Worm (Caenorhabditis elegans) whole organism, L1 larva: ENCODE results near the gene swip-10.
A peak's percentile ranks its signal among the peaks of the same experiment; 100 is the strongest.

Experiments used
- C34B4.2 ChIP-seq: sonication (generic microtip); optimal IDR thresholded peaks from 2 replicates; lab custom pipeline; 2017; ENCODE audit warnings: mild to moderate bottlenecking, missing genetic modification characterization, missing compliant biosample characterization
- blmp-1 ChIP-seq: fragments of 150-350 bp; optimal IDR thresholded peaks from 2 replicates; lab custom pipeline; 2014; ENCODE audit warnings: missing biosample characterization, missing genetic modification characterization
- ceh-8 ChIP-seq: fragments of 200-800 bp; sonication (Bioruptor generic); optimal IDR thresholded peaks from 2 replicates; lab custom pipeline; 2018; ENCODE audit warnings: mild to moderate bottlenecking, missing genetic modification characterization, moderate library complexity, missing compliant biosample characterization
- ceh-82 ChIP-seq, 3 experiments: fragments of 150-350 bp in 1 of 3; sonication (generic microtip) in 2 of 3; optimal IDR thresholded peaks; 2 replicates each; lab custom pipeline; 2014 to 2017; ENCODE audit warnings: missing biosample characterization in 3 of 3, missing genetic modification characterization in 3 of 3
- ceh-90 ChIP-seq: sonication (generic microtip); optimal IDR thresholded peaks from 2 replicates; lab custom pipeline; 2016; ENCODE audit warnings: missing genetic modification characterization, missing compliant biosample characterization
- dpl-1 ChIP-seq, 3 experiments: fragments of 150-350 bp in 2 of 3; sonication (generic microtip) in 1 of 3; optimal IDR thresholded peaks; 2 replicates each; lab custom pipeline; 2014 to 2017; ENCODE audit warnings: missing biosample characterization in 3 of 3, missing genetic modification characterization in 3 of 3, missing genetic modification reagents in 3 of 3
- dsc-1 ChIP-seq: sonication (generic microtip); optimal IDR thresholded peaks from 2 replicates; lab custom pipeline; 2016; ENCODE audit warnings: mild to moderate bottlenecking, missing genetic modification characterization, missing compliant biosample characterization
- efl-1 ChIP-seq, 4 experiments: fragments of 150-350 bp; optimal IDR thresholded peaks in 3 of 4; peaks in 1 of 4; 1 replicate in 1 of 4; 2 replicates in 3 of 4; lab custom pipeline; 2014; ENCODE audit warnings: missing biosample characterization in 2 of 4, missing genetic modification characterization in 2 of 4, missing genetic modification reagents in 2 of 4
- efl-3 ChIP-seq: fragments of 200-800 bp; sonication (Bioruptor generic); optimal IDR thresholded peaks from 2 replicates; lab custom pipeline; 2018; ENCODE audit warnings: mild to moderate bottlenecking, missing genetic modification characterization, missing compliant biosample characterization
- egl-13 ChIP-seq: sonication (generic microtip); optimal IDR thresholded peaks from 2 replicates; lab custom pipeline; 2016; ENCODE audit warnings: missing genotype, missing genetic modification reagents, missing genetic modification characterization, missing compliant biosample characterization
- egl-27 ChIP-seq, 2 experiments: fragments of 150-350 bp in 1 of 2; sonication (generic microtip); optimal IDR thresholded peaks; 3 replicates each; lab custom pipeline; 2017 to 2018; ENCODE audit warnings: missing biosample characterization in 2 of 2, missing genetic modification characterization in 2 of 2, missing genetic modification reagents in 2 of 2
- elt-2 ChIP-seq: sonication (generic microtip); optimal IDR thresholded peaks from 2 replicates; lab custom pipeline; 2016; ENCODE audit warnings: missing genetic modification characterization, mild to moderate bottlenecking, inconsistent platforms, missing compliant biosample characterization, missing genetic modification reagents
- ets-5 ChIP-seq: fragments of 200-800 bp; sonication (Bioruptor generic); IDR thresholded peaks from 2 replicates; pipeline ENCODE4 v1.3.6; 2022; ENCODE audit warnings: missing genetic modification characterization, missing compliant biosample characterization
- fkh-10 ChIP-seq: sonication (generic microtip); optimal IDR thresholded peaks from 2 replicates; lab custom pipeline; 2017; ENCODE audit warnings: missing biosample characterization, missing genetic modification reagents, missing genetic modification characterization
- fkh-4 ChIP-seq: sonication (generic microtip); optimal IDR thresholded peaks from 2 replicates; lab custom pipeline; 2016; ENCODE audit warnings: missing compliant biosample characterization, missing genetic modification characterization, borderline replicate concordance
- fos-1 ChIP-seq: fragments of 150-350 bp; optimal IDR thresholded peaks from 2 replicates; lab custom pipeline; 2014; ENCODE audit warnings: missing biosample characterization, missing genetic modification characterization
- hpl-2 ChIP-seq: fragments of 150-350 bp; optimal IDR thresholded peaks from 2 replicates; lab custom pipeline; 2014; ENCODE audit warnings: missing biosample characterization, missing genetic modification reagents, missing genetic modification characterization
- irx-1 ChIP-seq: sonication (generic microtip); optimal IDR thresholded peaks from 2 replicates; lab custom pipeline; 2016; ENCODE audit warnings: missing genetic modification characterization, missing compliant biosample characterization
- isw-1 ChIP-seq: fragments of 200-800 bp; sonication (Bioruptor generic); IDR thresholded peaks from 2 replicates; pipeline ENCODE4 v1.3.6; 2022; ENCODE audit warnings: missing genetic modification characterization, missing compliant biosample characterization
- lin-14 ChIP-seq: fragments of 200-800 bp; sonication (Bioruptor generic); optimal IDR thresholded peaks from 2 replicates; lab custom pipeline; 2018; ENCODE audit warnings: mild to moderate bottlenecking, missing genetic modification characterization, moderate library complexity, missing compliant biosample characterization
- lin-15B ChIP-seq: fragments of 150-350 bp; sonication (generic microtip); optimal IDR thresholded peaks from 3 replicates; lab custom pipeline; 2014; ENCODE audit warnings: missing biosample characterization, missing genetic modification characterization
- lin-35 ChIP-seq, 2 experiments: fragments of 150-350 bp; optimal IDR thresholded peaks; 2 replicates each; lab custom pipeline; 2014; ENCODE audit warnings: missing biosample characterization in 2 of 2, missing genetic modification characterization in 2 of 2, missing genetic modification reagents in 2 of 2
- lir-3 ChIP-seq: sonication (generic microtip); optimal IDR thresholded peaks from 2 replicates; lab custom pipeline; 2016; ENCODE audit warnings: mild to moderate bottlenecking, missing genetic modification characterization, moderate library complexity, missing compliant biosample characterization; ENCODE audit not compliant: poor library complexity
- lsy-2 ChIP-seq, 2 experiments: fragments of 150-350 bp; optimal IDR thresholded peaks; 2 replicates each; lab custom pipeline; 2014; ENCODE audit warnings: missing biosample characterization in 2 of 2, missing genetic modification characterization in 2 of 2
- mab-9 ChIP-seq: fragments of 200-800 bp; sonication (Bioruptor generic); IDR thresholded peaks from 2 replicates; pipeline ENCODE4 v1.3.6; 2022; ENCODE audit warnings: missing genetic modification reagents, missing genetic modification characterization, missing compliant biosample characterization
- nhr-19 ChIP-seq: fragments of 200-800 bp; sonication (Bioruptor generic); conservative IDR thresholded peaks from 2 replicates; pipeline ENCODE4 v1.3.6; 2022; ENCODE audit warnings: missing genetic modification characterization, missing compliant biosample characterization
- nhr-71 ChIP-seq: sonication (generic microtip); optimal IDR thresholded peaks from 2 replicates; lab custom pipeline; 2016; ENCODE audit warnings: mild to moderate bottlenecking, missing genetic modification characterization, moderate library complexity, missing compliant biosample characterization
- nhr-76 ChIP-seq: sonication (generic microtip); optimal IDR thresholded peaks from 2 replicates; lab custom pipeline; 2017; ENCODE audit warnings: missing biosample characterization, missing genetic modification characterization
- nhr-84 ChIP-seq: sonication (generic microtip); optimal IDR thresholded peaks from 2 replicates; lab custom pipeline; 2017; ENCODE audit warnings: missing biosample characterization, missing genetic modification characterization
- nhr-85 ChIP-seq: sonication (generic microtip); peaks from one replicate; lab custom pipeline; 2016; ENCODE audit warnings: missing genetic modification characterization, inconsistent platforms, missing compliant biosample characterization
- nhr-90 ChIP-seq: sonication (generic microtip); optimal IDR thresholded peaks from 2 replicates; lab custom pipeline; 2016; ENCODE audit warnings: mild to moderate bottlenecking, missing genetic modification characterization, missing compliant biosample characterization; ENCODE audit not compliant: poor library complexity
- pag-3 ChIP-seq: sonication (generic microtip); optimal IDR thresholded peaks from 2 replicates; lab custom pipeline; 2017; ENCODE audit warnings: missing genetic modification characterization, mild to moderate bottlenecking, missing compliant biosample characterization, antibody characterized with exemption, borderline replicate concordance; ENCODE audit not compliant: insufficient read depth
- rnt-1 ChIP-seq: sonication (generic microtip); optimal IDR thresholded peaks from 2 replicates; lab custom pipeline; 2016; ENCODE audit warnings: mild to moderate bottlenecking, missing genetic modification characterization, moderate library complexity, missing compliant biosample characterization
- skn-1 ChIP-seq: fragments of 150-350 bp; optimal IDR thresholded peaks from 2 replicates; lab custom pipeline; 2014; ENCODE audit warnings: missing biosample characterization, missing genetic modification characterization
- snpc-4 ChIP-seq: fragments of 150-350 bp; optimal IDR thresholded peaks from 2 replicates; lab custom pipeline; 2014; ENCODE audit warnings: missing biosample characterization, missing genetic modification characterization
- sox-4 ChIP-seq: sonication (generic microtip); optimal IDR thresholded peaks from 2 replicates; lab custom pipeline; 2016; ENCODE audit warnings: missing genetic modification characterization, missing compliant biosample characterization
- sup-37 ChIP-seq: fragments of 200-800 bp; sonication (Bioruptor generic); optimal IDR thresholded peaks from 2 replicates; lab custom pipeline; 2018; ENCODE audit warnings: mild to moderate bottlenecking, missing genetic modification characterization, missing compliant biosample characterization
- tlp-1 ChIP-seq: fragments of 150-350 bp; optimal IDR thresholded peaks from 2 replicates; lab custom pipeline; 2014; ENCODE audit warnings: missing biosample characterization, missing genetic modification characterization
- unc-86 ChIP-seq: sonication (generic microtip); optimal IDR thresholded peaks from 2 replicates; lab custom pipeline; 2016; ENCODE audit warnings: missing genetic modification characterization, missing compliant biosample characterization
- unc-98 ChIP-seq: fragments of 200-800 bp; sonication (Bioruptor generic); IDR thresholded peaks from 2 replicates; pipeline ENCODE4 v1.3.6; 2022; ENCODE audit warnings: missing genetic modification characterization, missing compliant biosample characterization

swip-10 gene

DNA sequence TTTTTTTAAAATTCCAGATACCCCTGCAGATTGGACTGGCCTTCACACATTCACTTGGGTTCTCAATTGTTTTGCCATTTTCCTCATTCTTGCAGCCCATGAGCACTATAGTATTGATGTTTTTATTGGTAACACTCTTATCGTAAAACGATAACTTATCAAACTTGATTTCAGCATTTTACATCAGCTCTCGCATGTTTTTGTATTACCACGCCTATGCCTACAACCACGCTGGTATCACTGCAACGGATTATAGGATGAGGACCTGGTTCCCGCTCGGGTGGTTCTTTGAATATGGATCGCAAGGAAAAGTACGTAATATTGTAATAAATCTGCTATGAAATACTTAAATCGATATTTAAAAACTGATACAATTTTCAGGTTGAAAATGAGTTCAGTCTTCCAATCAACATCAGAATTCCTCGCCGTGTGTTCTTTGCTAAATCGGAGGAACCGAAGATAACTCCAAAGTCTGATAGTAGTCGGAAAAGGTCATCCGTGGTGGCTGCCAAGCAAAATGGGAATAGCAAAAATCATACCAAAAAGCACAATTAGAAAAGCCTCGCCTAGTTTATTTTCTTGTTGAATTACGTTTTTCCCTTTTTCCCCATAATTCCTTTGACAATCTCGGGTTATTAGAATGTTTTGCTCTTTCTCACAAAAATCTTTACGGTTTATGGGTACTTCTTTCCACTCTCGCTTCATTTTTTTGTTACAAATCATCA, 7.3 kb downstream of the swip-10 start:
- TF ChIP-seq unc-98 (GFP tag; lab: Robert Waterston, UW) (no peak), ets-5 (no peak), tlp-1 (tag; lab: Kevin White, UChicago) (no peak), lir-3 (tag; lab: Kevin White, UChicago) (no peak), egl-27 (tag; optimal IDR thresholded peaks at IDR 0.05; lab: Kevin White, UChicago) (no peak), pag-3 (tag; lab: Kevin White, UChicago) (no peak)

DNA sequence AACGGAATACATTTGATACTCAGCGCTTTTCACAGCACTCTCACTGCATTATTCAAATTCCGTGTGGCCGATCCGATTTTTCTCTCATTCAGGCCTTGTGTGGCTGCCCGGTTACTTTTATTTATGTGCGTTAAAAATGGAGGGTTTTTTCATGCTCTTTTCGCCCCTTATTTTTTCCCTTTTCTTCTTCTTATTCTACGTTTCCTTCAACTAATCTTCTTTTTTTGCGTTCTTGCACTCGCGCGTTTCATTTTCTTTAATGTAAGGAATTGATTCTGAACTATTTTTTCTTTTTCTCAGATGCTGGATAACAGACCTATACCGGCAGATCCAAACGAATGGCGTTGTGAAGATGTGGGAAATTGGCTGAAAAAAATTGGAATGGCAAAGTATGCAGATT, 9.4 kb downstream of the swip-10 start, which contains the start of gene F53B1.2:
F53B1.2 (plus strand) TSS at position 301 of the 400 bp plus-strand sequence.
- TF ChIP-seq lir-3 (tag; lab: Kevin White, UChicago): no peak
- no peak for TF ChIP-seq dpl-1 (GFP tag; optimal IDR thresholded peaks at IDR 0.05; lab: Kevin White, UChicago)
- TF ChIP-seq egl-27 (tag; optimal IDR thresholded peaks at IDR 0.05; lab: Kevin White, UChicago): no peak
- TF ChIP-seq fos-1 (tag; lab: Kevin White, UChicago): no peak
- TF ChIP-seq efl-3: no peak
- TF ChIP-seq ceh-8 (GFP tag; lab: Kevin White, UChicago): no peak
- TF ChIP-seq fkh-4 (tag; lab: Kevin White, UChicago): no peak
- TF ChIP-seq nhr-84 (tag; lab: Kevin White, UChicago): no peak
- TF ChIP-seq nhr-71 (tag; lab: Kevin White, UChicago): no peak
- TF ChIP-seq tlp-1 (tag; lab: Kevin White, UChicago): no peak
- no peak for TF ChIP-seq sup-37 (GFP tag; lab: Kevin White, UChicago)

DNA sequence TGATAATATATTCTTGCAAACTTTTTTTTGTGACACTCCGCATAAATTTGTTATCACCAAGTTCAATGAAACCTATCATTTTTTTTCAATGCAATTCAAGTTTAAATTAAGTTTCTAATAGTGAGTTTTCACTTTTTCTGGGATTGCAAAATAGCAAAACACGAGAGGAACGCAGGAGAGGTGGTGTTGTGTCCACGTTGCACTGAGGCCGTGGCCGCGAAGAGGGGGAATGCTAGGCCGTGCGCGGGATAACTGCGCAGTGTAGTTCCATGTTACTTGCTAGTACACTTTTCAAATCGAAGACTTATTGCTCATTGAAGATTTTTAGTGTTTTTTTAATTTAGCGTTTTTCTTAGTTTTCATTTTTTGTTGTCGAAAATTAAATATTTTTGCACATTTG, 9.9 kb downstream of the swip-10 start:
- TF ChIP-seq lin-14 (GFP tag; lab: Kevin White, UChicago) (peak; percentile 54), blmp-1 (tag; lab: Kevin White, UChicago) (peak; percentile 62), lin-35 (GFP tag; optimal IDR thresholded peaks at IDR 0.05; lab: Kevin White, UChicago) (peak in 1 of 2 experiments; percentile 16), rnt-1 (tag; lab: Kevin White, UChicago) (peak; percentile 55), skn-1 (tag; lab: Kevin White, UChicago) (peak; percentile 1), sox-4 (tag; lab: Kevin White, UChicago) (no peak), mab-9 (no peak)

DNA sequence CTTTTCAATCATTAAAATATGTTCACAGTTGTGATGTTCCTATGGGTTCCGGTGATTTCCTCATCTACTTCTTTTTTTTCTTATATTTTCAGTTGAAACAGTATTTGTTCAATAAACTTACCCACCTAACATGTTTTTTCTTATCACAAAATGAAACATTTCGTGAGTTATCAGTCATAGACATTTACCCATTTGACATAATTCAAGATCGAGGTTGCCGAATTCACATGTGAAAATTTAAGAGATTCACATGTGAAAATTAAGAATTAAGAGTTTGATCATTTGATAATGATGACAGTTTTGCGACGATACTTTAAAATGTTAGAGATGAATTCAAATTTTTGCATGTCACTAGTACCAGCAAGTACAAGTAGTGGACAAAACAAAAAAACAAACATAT, 10.6 kb downstream of the swip-10 start:
- TF ChIP-seq hpl-2 (GFP tag; lab: Kevin White, UChicago) (no peak), isw-1 (GFP tag; lab: Robert Waterston, UW) (no peak), lsy-2 (tag; optimal IDR thresholded peaks at IDR 0.05; lab: Kevin White, UChicago) (no peak), fkh-10 (no peak), lin-14 (GFP tag; lab: Kevin White, UChicago) (peak; percentile 4), unc-86 (no peak), nhr-90 (tag; lab: Kevin White, UChicago) (no peak), egl-13 (tag; lab: Kevin White, UChicago) (no peak), lir-3 (tag; lab: Kevin White, UChicago) (no peak), C34B4.2 (tag; lab: Kevin White, UChicago) (no peak), sox-4 (tag; lab: Kevin White, UChicago) (no peak), ceh-90 (no peak), unc-98 (GFP tag; lab: Robert Waterston, UW) (no peak), nhr-85 (peak; percentile 7), rnt-1 (tag; lab: Kevin White, UChicago) (no peak), lin-35 (GFP tag; optimal IDR thresholded peaks at IDR 0.05; lab: Kevin White, UChicago) (peak in 1 of 2 experiments; percentile 44), nhr-84 (tag; lab: Kevin White, UChicago) (no peak), lin-15B (tag; lab: Kevin White, UChicago) (no peak), nhr-71 (tag; lab: Kevin White, UChicago) (no peak), mab-9 (no peak), fos-1 (tag; lab: Kevin White, UChicago) (no peak), ets-5 (no peak), nhr-76 (no peak), pag-3 (tag; lab: Kevin White, UChicago) (no peak), dsc-1 (tag; lab: Kevin White, UChicago) (no peak), elt-2 (tag; lab: Kevin White, UChicago) (peak; percentile 92), skn-1 (tag; lab: Kevin White, UChicago) (no peak), irx-1 (tag; lab: Kevin White, UChicago) (no peak), efl-1 (optimal IDR thresholded peaks at IDR 0.05; lab: Kevin White, UChicago) (no peak), efl-1 (GFP tag; optimal IDR thresholded peaks at IDR 0.05 in 1 of 2; lab: Kevin White, UChicago) (no peak), snpc-4 (tag; lab: Kevin White, UChicago) (no peak), ceh-82 (tag; optimal IDR thresholded peaks at IDR 0.05; lab: Kevin White, UChicago) (no peak), nhr-19 (no peak)
